Worm (Caenorhabditis elegans): Measurements from ENCODE around the gene fbxa-32.

fbxa-32 gene

ce11 chrIII:1269156-1269555 lies at the start of gene fbxa-32:
TSS of gene fbxa-32 (minus strand) at chrIII:1269256.
- no peak for TF ChIP-seq tra-4 (tag; optimal IDR thresholded peaks at IDR 0.05)
- no peak for TF ChIP-seq F13C5.2 (tag; optimal IDR thresholded peaks at IDR 0.05)
- TF ChIP-seq hnd-1 (tag; optimal IDR thresholded peaks at IDR 0.05), result no peak
- no peak for TF ChIP-seq sea-1 (GFP tag; conservative IDR thresholded peaks at IDR 0.05)
- TF ChIP-seq aly-1 (tag; optimal IDR thresholded peaks at IDR 0.05), result no peak
- TF ChIP-seq B0310.2 (tag; optimal IDR thresholded peaks at IDR 0.05), result no peak
- no peak for TF ChIP-seq ets-7 (tag; optimal IDR thresholded peaks at IDR 0.05)
- no peak for TF ChIP-seq hmbx-1 (tag; optimal IDR thresholded peaks at IDR 0.05)
- no peak for TF ChIP-seq hmg-4 (GFP tag; optimal IDR thresholded peaks at IDR 0.05)
- TF ChIP-seq flt-1 (GFP tag; IDR thresholded peaks at IDR 0.05), result no peak
- no peak for TF ChIP-seq tbx-37 (GFP tag; conservative IDR thresholded peaks at IDR 0.05)
- TF ChIP-seq scrt-1 (GFP tag; IDR thresholded peaks at IDR 0.05), result no peak
- TF ChIP-seq ceh-13 (GFP tag; optimal IDR thresholded peaks at IDR 0.05), result no peak
- TF ChIP-seq tbx-11 (GFP tag; IDR thresholded peaks at IDR 0.05), result no peak

ce11 chrIII:1315038-1315437 lies 46.0 kb upstream of the fbxa-32 start, which contains the start of the genes fbxa-80 and fbxa-19:
TSS of gene fbxa-80 (minus strand) at chrIII:1315210.
TSS of gene fbxa-19 (plus strand) at chrIII:1315401.
- TF ChIP-seq aly-1 (tag; optimal IDR thresholded peaks at IDR 0.05) (no peak), tbx-11 (GFP tag; IDR thresholded peaks at IDR 0.05) (no peak), ama-1 (optimal IDR thresholded peaks at IDR 0.05) (no peak), scrt-1 (GFP tag; IDR thresholded peaks at IDR 0.05) (no peak), hnd-1 (tag; optimal IDR thresholded peaks at IDR 0.05) (no peak), hmg-4 (GFP tag; optimal IDR thresholded peaks at IDR 0.05) (no peak), hmbx-1 (tag; optimal IDR thresholded peaks at IDR 0.05) (no peak), sea-1 (GFP tag; conservative IDR thresholded peaks at IDR 0.05) (no peak), F13C5.2 (tag; optimal IDR thresholded peaks at IDR 0.05) (no peak), ets-7 (tag; optimal IDR thresholded peaks at IDR 0.05) (no peak)

ce11 chrIII:1314283-1314682 lies 45.2 kb upstream of the fbxa-32 start:
- TF ChIP-seq tra-4 (tag; optimal IDR thresholded peaks at IDR 0.05) (no peak), ets-7 (tag; optimal IDR thresholded peaks at IDR 0.05) (no peak), ceh-13 (GFP tag; optimal IDR thresholded peaks at IDR 0.05) (no peak), ceh-36 (tag; optimal IDR thresholded peaks at IDR 0.05) (no peak), hnd-1 (tag; optimal IDR thresholded peaks at IDR 0.05) (no peak), tbx-37 (GFP tag; conservative IDR thresholded peaks at IDR 0.05) (no peak), pes-1 (GFP tag; IDR thresholded peaks at IDR 0.05) (no peak), B0310.2 (tag; optimal IDR thresholded peaks at IDR 0.05) (no peak), hmbx-1 (tag; optimal IDR thresholded peaks at IDR 0.05) (no peak), tbx-11 (GFP tag; IDR thresholded peaks at IDR 0.05) (no peak), flt-1 (GFP tag; IDR thresholded peaks at IDR 0.05) (no peak), scrt-1 (GFP tag; IDR thresholded peaks at IDR 0.05) (no peak), hmg-4 (GFP tag; optimal IDR thresholded peaks at IDR 0.05) (no peak), ama-1 (optimal IDR thresholded peaks at IDR 0.05) (no peak), F13C5.2 (tag; optimal IDR thresholded peaks at IDR 0.05) (no peak)

DNA sequence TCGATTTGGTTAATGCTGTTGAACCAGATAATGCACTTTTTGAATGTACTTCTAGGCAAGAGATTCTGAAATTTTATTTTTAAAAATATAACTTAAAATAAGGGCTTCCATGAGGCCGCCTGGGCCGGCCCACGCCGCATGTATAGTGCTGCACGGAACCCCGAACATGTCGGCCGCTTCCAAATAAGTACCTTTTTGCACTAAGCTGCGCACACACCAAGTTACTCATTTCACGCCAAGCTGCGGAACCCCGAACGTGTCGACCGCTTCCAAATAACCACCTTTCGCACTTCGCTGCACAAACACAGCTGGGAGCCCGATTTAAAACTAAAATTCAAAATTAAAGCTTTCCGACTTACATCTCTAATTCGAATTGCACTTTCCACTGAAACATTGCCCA lies 42.3 kb upstream of the fbxa-32 start:
- TF ChIP-seq hmg-4 (GFP tag; optimal IDR thresholded peaks at IDR 0.05) (no peak), hnd-1 (tag; optimal IDR thresholded peaks at IDR 0.05) (no peak), ceh-13 (GFP tag; optimal IDR thresholded peaks at IDR 0.05) (no peak), tra-4 (tag; optimal IDR thresholded peaks at IDR 0.05) (no peak), scrt-1 (GFP tag; IDR thresholded peaks at IDR 0.05) (no peak), ama-1 (optimal IDR thresholded peaks at IDR 0.05) (no peak)

- TF ChIP-seq B0310.2 (tag; optimal IDR thresholded peaks at IDR 0.05), result no peak
Observed at ce11 chrIII:1308887-1309286, 39.8 kb upstream of the fbxa-32 start, which contains the start of gene Y82E9BL.12. TSS of gene Y82E9BL.12 (plus strand) at chrIII:1309187.

DNA sequence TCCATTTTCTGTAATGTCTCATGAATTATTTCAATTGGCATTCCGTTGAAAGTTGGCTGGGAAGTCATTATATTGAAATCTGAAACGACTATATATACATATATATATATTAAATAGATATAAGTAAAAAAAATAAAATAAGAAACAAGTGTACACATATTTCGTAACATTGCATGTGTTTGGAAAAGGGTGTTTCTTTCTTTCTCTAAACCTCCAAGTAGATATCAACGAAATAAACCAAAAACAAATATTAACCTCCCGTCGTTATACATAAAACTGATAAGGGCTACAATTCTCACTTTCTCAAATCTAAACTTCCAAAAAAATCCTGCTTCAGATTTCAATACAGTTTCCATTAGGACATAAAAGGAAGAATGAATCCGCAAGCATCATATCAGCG lies 39.2 kb upstream of the fbxa-32 start, which contains the start of gene fbxa-79:
Gene fbxa-79, minus strand, starts transcription at position 86 of the 400 bp plus-strand sequence.
- TF ChIP-seq aly-1 (tag; optimal IDR thresholded peaks at IDR 0.05) (no peak), hmg-4 (GFP tag; optimal IDR thresholded peaks at IDR 0.05) (no peak), sea-1 (GFP tag; conservative IDR thresholded peaks at IDR 0.05) (no peak), F13C5.2 (tag; optimal IDR thresholded peaks at IDR 0.05) (no peak), tra-4 (tag; optimal IDR thresholded peaks at IDR 0.05) (no peak), ceh-13 (GFP tag; optimal IDR thresholded peaks at IDR 0.05) (no peak), ama-1 (optimal IDR thresholded peaks at IDR 0.05) (no peak), B0310.2 (tag; optimal IDR thresholded peaks at IDR 0.05) (no peak), scrt-1 (GFP tag; IDR thresholded peaks at IDR 0.05) (no peak), hmbx-1 (tag; optimal IDR thresholded peaks at IDR 0.05) (no peak), tbx-11 (GFP tag; IDR thresholded peaks at IDR 0.05) (no peak), ets-7 (tag; optimal IDR thresholded peaks at IDR 0.05) (no peak), ceh-36 (tag; optimal IDR thresholded peaks at IDR 0.05) (no peak), flt-1 (GFP tag; IDR thresholded peaks at IDR 0.05) (no peak), hnd-1 (tag; optimal IDR thresholded peaks at IDR 0.05) (no peak), pes-1 (GFP tag; IDR thresholded peaks at IDR 0.05) (no peak)

DNA sequence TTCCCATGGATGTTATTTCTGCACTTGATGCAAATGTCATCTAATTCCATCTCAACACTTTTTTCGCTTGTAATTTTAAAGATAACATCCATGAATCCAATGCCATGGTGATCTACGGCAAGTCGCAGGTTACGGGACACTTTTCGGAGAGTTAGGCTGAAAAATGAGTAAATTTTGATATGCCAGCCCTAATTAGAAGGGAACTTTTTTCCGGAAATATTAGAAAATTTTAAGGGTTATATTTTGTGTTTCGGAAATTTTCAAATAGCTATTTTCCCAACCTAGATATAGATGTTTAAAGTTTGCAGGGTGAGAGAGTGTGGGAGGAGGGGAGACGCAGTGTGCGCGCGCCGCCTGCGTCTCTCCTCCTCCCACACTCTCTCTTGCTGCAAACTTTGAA lies 38.3 kb upstream of the fbxa-32 start:
- no peak for TF ChIP-seq B0310.2 (tag; optimal IDR thresholded peaks at IDR 0.05)
- TF ChIP-seq ets-7 (tag; optimal IDR thresholded peaks at IDR 0.05), result no peak
- TF ChIP-seq flt-1 (GFP tag; IDR thresholded peaks at IDR 0.05), result no peak

DNA sequence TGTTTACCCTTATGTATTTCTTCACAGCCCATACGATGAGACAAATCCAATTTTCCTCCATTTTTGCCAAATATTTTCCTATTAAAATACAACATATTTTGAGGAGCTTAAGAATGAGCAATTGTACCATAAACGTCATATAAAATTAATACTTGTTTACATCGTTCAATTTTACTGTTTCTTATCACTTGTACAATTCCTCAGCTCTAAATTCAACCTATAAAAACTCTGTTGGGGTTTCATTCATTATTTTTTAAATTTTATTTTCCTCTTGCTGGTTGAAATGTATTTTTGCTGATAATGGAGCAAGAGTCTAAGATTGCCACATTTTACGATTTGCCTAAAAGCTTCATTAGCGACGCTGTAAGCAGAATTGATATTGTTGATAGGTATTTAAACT lies 34.4 kb upstream of the fbxa-32 start, which contains the start of gene fbxa-75:
Gene fbxa-75, plus strand, starts transcription at position 301 of the 400 bp plus-strand sequence.
- TF ChIP-seq hmbx-1 (tag; optimal IDR thresholded peaks at IDR 0.05), result no peak
- TF ChIP-seq tbx-11 (GFP tag; IDR thresholded peaks at IDR 0.05), result no peak
- TF ChIP-seq ceh-13 (GFP tag; optimal IDR thresholded peaks at IDR 0.05), result no peak
